Worm (Caenorhabditis elegans): ENCODE results near the gene pals-18.
A peak's percentile ranks its signal among the peaks of the same experiment; 100 is the strongest.
"Not testable (repeated sequence)": the region's sequence is repeated elsewhere in the genome, so short reads cannot be mapped to it uniquely, and the experiment has no call there.

The pals-18 gene

DNA sequence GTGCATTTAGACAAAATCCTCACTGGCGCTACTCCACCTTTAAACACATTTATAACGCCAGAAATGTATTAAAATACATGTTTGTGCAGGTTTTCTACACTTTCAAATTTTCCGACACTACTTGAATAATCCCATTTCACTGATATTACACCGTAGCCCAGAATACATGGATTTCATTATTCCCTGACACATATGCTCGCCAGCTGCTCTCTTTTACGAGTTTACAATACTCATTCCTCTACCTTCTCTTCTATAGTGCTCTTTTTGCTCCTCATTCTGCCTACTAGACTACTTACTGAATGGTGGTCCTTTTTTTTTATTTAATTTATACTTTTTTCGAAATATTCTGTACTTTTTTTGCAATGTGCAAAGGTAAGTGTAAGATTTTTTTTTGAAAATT lies 30.6 kb upstream of the pals-18 start:
- TF ChIP-seq hlh-1 (tag; optimal IDR thresholded peaks at IDR 0.05) = peak; percentile 82
- TF ChIP-seq ceh-43 (GFP tag; optimal IDR thresholded peaks at IDR 0.05) = no peak

DNA sequence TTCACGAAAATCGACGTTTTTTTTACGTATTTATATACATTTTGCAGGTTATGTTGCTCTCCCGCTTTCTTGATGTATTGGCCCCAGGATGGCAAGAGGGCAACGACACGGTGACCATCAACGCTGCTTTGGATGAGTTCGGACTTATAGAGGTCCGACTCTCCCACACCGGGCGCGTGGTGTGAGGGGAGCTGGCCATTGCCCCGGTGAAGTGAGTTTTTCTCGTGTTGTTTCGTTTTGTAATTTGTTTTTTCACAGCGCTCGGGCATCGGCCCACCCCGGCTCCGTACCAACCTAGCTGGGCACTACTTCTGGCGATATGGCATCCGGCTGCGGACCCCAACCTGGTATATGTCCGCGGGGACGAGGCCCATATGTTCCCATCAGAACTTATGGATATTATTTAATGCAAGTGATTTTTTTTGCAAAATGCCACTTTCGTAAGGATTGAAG lies 28.8 kb upstream of the pals-18 start, which contains the start of gene Y82E9BR.20:
Gene Y82E9BR.20 (plus strand): TSS at position 51 of the 453 bp plus-strand sequence.
- TF ChIP-seq ztf-11 (tag; optimal IDR thresholded peaks at IDR 0.05) (no peak), M03D4.4 (tag; optimal IDR thresholded peaks at IDR 0.05) (no peak), elt-3 (tag; optimal IDR thresholded peaks at IDR 0.05) (no peak), zip-8 (tag; optimal IDR thresholded peaks at IDR 0.05) (no peak), tbx-8 (GFP tag; optimal IDR thresholded peaks at IDR 0.05) (no peak), nhr-237 (tag; optimal IDR thresholded peaks at IDR 0.05) (no peak), ces-1 (GFP tag; optimal IDR thresholded peaks at IDR 0.05) (no peak), lsy-2 (tag; optimal IDR thresholded peaks at IDR 0.05) (no peak), lin-13 (tag; optimal IDR thresholded peaks at IDR 0.05) (no peak), ceh-43 (GFP tag; optimal IDR thresholded peaks at IDR 0.05) (no peak), unc-62 (GFP tag; optimal IDR thresholded peaks at IDR 0.05) (no peak), flh-1 (GFP tag; optimal IDR thresholded peaks at IDR 0.05) (no peak), blmp-1 (tag; optimal IDR thresholded peaks at IDR 0.05) (no peak), drap-1 (GFP tag; optimal IDR thresholded peaks at IDR 0.05) (no peak), elt-1 (tag; optimal IDR thresholded peaks at IDR 0.05; ENCODE audit: borderline replicate concordance, insufficient read depth) (no peak)

DNA sequence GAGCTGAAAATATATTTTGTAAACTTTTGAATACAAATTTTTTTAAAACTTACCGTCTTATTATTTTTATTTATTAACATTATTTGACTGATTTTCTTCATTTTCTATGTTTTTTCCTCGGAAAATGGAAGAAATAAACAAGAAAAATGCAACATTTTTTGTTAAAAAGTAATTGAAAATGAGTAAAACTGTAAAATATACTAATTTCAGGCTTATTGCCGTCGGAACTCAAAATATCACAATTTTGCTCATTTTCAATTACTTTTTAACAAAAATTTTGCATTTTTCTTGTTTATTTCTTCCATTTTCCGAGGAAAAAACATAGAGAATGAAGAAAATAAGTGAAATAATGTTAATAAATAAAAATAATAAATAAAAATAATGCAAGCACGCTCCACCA lies 27.7 kb upstream of the pals-18 start, which contains the start of gene Y82E9BR.10:
Gene Y82E9BR.10 (minus strand): TSS at position 101 of the 400 bp plus-strand sequence.
- not testable (repeated sequence) for TF ChIP-seq sptf-1 (tag; optimal IDR thresholded peaks at IDR 0.05); tbx-8 (GFP tag; optimal IDR thresholded peaks at IDR 0.05); ham-2 (GFP tag; optimal IDR thresholded peaks at IDR 0.05)

DNA sequence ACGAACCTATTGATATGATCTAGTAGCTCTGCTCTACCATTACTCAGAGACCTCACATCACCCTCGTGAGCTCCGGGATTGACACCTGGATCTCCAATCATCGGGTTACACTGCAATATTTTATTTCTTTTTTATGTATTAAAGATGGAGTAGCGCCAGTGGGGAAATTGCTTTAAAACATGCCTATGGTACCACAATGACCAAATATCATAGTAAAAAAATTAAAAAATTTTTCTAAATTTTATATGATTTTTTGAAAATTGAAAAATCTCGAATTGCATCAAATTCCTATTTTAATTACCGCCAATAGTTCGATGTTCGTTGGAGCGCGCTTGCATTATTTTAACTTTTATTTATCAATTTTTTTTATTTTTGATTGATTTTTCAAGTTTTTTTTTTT lies 25.3 kb upstream of the pals-18 start, which contains the start of gene pals-40:
Gene pals-40 (minus strand): TSS at position 101 of the 400 bp plus-strand sequence.
- TF ChIP-seq hlh-1, nhr-28, lin-13 (tag; optimal IDR thresholded peaks at IDR 0.05): not testable (repeated sequence)

DNA sequence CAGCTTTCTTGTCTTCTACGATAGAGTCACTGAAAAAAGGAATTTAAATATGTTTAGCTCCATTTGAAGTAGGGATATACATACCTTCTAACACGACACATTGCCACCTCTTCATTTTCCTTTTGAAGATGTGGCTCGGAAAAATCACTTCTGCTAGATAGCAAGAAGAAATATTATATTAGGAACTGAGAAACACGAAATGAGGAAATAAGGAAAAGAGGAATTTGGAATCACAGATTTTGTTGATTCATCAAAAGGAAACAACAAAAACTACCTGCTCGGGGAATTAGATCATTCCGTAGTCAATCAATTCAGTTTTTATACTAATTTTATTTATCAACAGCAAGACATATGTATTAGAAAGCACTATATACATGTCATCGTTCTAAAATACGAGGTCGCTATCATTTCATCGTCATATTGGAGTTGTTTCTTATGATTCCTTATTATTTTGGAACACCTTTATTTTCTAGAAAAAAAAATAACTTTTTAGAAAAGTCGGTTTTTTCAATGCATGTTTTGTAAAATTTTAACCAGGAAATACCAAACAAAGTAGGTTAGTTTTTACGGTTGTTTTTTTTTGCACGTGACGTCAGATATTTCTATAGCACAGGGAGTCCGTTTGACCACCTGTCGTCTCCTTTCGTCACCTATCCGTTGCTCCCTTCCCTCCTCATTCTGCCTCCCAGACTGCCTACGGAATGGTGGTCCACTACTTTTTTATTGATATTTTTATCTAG lies 22.5 kb upstream of the pals-18 start, which contains the start of the genes pals-21 and Y82E9BR.6:
Gene pals-21 (minus strand): TSS at position 101 of the 740 bp plus-strand sequence.
Gene Y82E9BR.6 (plus strand): TSS at position 690 of the 740 bp plus-strand sequence.
- peak; percentile 75 for TF ChIP-seq hlh-1 (tag; optimal IDR thresholded peaks at IDR 0.05)
- TF ChIP-seq tbx-8 (GFP tag; optimal IDR thresholded peaks at IDR 0.05) = no peak

DNA sequence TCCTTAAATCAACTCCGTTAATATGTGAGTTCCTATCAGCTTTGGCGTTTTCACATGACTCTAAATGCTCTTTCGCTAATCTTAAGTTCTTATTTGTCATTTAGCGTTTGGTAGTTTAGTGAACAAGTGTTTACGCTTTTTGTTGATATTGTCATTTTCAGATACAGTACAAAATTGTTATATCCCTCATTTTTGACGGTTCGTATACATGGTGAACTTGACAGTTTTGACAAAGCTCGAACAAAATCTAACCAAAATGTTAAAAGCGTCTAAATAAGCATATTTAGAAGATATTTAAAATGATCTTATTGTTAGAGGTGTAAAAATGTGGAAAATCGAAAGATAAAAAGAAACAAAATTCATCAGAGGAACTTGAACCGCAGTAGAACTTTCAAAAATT lies 19.7 kb upstream of the pals-18 start:
- no peak for TF ChIP-seq elt-1 (tag; optimal IDR thresholded peaks at IDR 0.05; ENCODE audit: borderline replicate concordance, insufficient read depth)
- no peak for TF ChIP-seq nhr-12 (tag; optimal IDR thresholded peaks at IDR 0.05)

DNA sequence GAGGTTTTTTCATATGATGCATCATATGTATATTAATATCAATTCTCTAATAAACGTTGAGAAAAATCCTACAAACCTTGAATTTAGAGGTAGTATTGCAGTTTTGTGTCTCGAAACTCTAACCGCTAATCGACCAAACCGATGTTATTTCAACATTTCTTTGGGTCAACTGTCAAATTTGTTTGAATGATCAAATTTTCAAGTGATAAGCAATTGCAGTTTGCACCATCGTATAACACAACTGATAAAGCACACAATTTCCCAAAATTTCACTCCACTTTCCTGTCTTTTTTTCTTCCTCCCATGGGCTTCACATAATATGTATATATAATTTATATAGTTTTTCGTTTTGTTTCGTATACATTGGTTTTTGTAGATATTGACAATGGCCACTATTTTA lies 19.1 kb upstream of the pals-18 start, which contains the start of the genes fbxa-138 and Y82E9BR.5:
Gene fbxa-138 (minus strand): TSS at position 161 of the 400 bp plus-strand sequence.
Gene Y82E9BR.5 (plus strand): TSS at position 279 of the 400 bp plus-strand sequence.
- TF ChIP-seq ztf-11 (tag; optimal IDR thresholded peaks at IDR 0.05) = no peak
- no peak for TF ChIP-seq ceh-43 (GFP tag; optimal IDR thresholded peaks at IDR 0.05)
- no peak for TF ChIP-seq drap-1 (GFP tag; optimal IDR thresholded peaks at IDR 0.05)
- TF ChIP-seq ceh-39 (tag; optimal IDR thresholded peaks at IDR 0.05) = no peak
- no peak for TF ChIP-seq nhr-12 (tag; optimal IDR thresholded peaks at IDR 0.05)
- TF ChIP-seq ces-1 (GFP tag; optimal IDR thresholded peaks at IDR 0.05) = no peak
- no peak for TF ChIP-seq bed-3 (GFP tag; optimal IDR thresholded peaks at IDR 0.05)
- no peak for TF ChIP-seq nhr-237 (tag; optimal IDR thresholded peaks at IDR 0.05)
- TF ChIP-seq ham-2 (GFP tag; optimal IDR thresholded peaks at IDR 0.05) = no peak
- no peak for TF ChIP-seq blmp-1 (tag; optimal IDR thresholded peaks at IDR 0.05)
- TF ChIP-seq unc-39 (tag; optimal IDR thresholded peaks at IDR 0.05) = no peak
- TF ChIP-seq ceh-83 (GFP tag; optimal IDR thresholded peaks at IDR 0.05) = no peak
- TF ChIP-seq mab-5 (tag; optimal IDR thresholded peaks at IDR 0.05) = no peak
- TF ChIP-seq elt-3 (tag; optimal IDR thresholded peaks at IDR 0.05) = no peak
- no peak for TF ChIP-seq cnd-1 (tag; optimal IDR thresholded peaks at IDR 0.05)
- no peak for TF ChIP-seq tbx-8 (GFP tag; optimal IDR thresholded peaks at IDR 0.05)
- TF ChIP-seq lin-13 (tag; optimal IDR thresholded peaks at IDR 0.05) = no peak
- TF ChIP-seq snpc-4 (tag; optimal IDR thresholded peaks at IDR 0.05) = no peak
- TF ChIP-seq mls-2 (tag; optimal IDR thresholded peaks at IDR 0.05) = no peak
